Fruit fly (Drosophila melanogaster) whole organism, pupa: ENCODE results near the gene CG32727.

Experiments
- CG12605 ChIP-seq: fragments of 200-800 bp; sonication (Bioruptor generic); IDR thresholded peaks from 2 replicates; pipeline ENCODE4 v1.3.6; 2022; ENCODE audit warnings: missing biosample characterization, missing genetic modification characterization
- CG17806 ChIP-seq: fragments of 200-800 bp; sonication (Bioruptor generic); optimal IDR thresholded peaks from 2 replicates; lab custom pipeline; 2018; ENCODE audit warnings: missing biosample characterization, mild to moderate bottlenecking, missing genetic modification characterization, moderate library complexity
- CG4496 ChIP-seq: fragments of 200-800 bp; sonication (Bioruptor generic); IDR thresholded peaks from 3 replicates; pipeline ENCODE4 v1.3.6; 2022; ENCODE audit warnings: missing biosample characterization, missing genetic modification characterization
- CG9948 ChIP-seq: fragments of 200-800 bp; sonication (Bioruptor generic); optimal IDR thresholded peaks from 2 replicates; lab custom pipeline; 2018; ENCODE audit warnings: missing biosample characterization, mild to moderate bottlenecking, missing genetic modification characterization, moderate library complexity
- Snoo ChIP-seq: fragments of 200-800 bp; sonication (Bioruptor generic); optimal IDR thresholded peaks from 3 replicates; lab custom pipeline; 2017; ENCODE audit warnings: missing biosample characterization, mild to moderate bottlenecking, missing genetic modification characterization, inconsistent platforms
- rn ChIP-seq: fragments of 200-800 bp; sonication (Bioruptor generic); IDR thresholded peaks from 2 replicates; pipeline ENCODE4 v1.3.6; 2022; ENCODE audit warnings: missing biosample characterization, missing genetic modification characterization

DNA sequence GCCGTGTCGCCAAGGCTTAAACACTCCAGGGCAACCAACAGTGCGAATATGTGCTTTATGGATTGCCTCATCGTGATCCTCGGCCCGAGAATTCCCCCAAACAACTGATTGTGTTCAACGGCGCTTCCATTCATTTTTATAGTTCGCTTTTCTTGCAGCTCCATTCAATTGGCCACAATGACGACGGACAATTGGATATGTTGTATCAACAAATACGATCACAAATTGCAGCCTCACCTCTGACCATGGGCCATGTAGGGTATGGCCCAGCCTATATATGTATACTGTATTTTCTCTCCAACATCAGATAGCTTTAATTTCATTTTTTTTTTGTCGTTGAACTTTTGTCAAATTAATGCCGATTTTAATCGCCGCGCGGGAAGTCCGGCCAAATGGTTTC lies 17.7 kb downstream of the CG32727 start, which contains the start of gene CG15036:
- TF ChIP-seq rn (no peak), CG9948 (tag; lab: Kevin White, UChicago) (no peak), CG12605 (GFP tag; lab: Robert Waterston, UW) (no peak), CG17806 (no peak), CG4496 (no peak), Snoo (no peak)
